Worm (Caenorhabditis elegans) whole organism, L4/young adult: ENCODE results near the gene trp-2.

Source experiments
- W03F9.2 ChIP-seq: fragments of 150-350 bp; optimal IDR thresholded peaks from 2 replicates; lab custom pipeline; 2014; ENCODE audit warnings: missing biosample characterization, missing genetic modification characterization
- dao-5 ChIP-seq: sonication (generic microtip); optimal IDR thresholded peaks from 2 replicates; lab custom pipeline; 2016; ENCODE audit warnings: missing genotype, missing genetic modification characterization, moderate library complexity, missing compliant biosample characterization
- him-1 ChIP-seq: sonication (generic microtip); optimal IDR thresholded peaks from 2 replicates; lab custom pipeline; 2016; ENCODE audit warnings: missing genotype, missing genetic modification reagents, missing genetic modification characterization, missing compliant biosample characterization

DNA sequence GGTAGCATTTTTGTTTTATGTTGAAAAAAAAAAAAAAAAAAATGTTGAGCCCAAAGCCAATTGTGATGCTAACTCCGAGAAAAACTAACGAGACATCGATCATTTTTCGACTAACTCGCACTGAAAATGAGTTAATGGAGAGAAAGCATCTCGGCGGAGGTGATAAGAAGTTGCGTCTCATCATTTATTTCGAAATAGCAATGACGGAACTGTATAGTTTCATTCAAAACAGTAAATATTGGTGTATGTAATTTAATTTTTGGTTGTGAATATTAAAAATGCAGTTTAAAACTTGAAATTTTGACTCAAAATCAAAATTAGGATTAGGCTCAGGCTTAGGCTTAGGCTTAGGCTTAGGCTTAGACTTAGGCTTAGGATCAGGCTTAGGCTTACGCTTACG lies 34.6 kb downstream of the trp-2 start, which contains the start of gene clc-25:
- TF ChIP-seq him-1 (tag; lab: Kevin White, UChicago) (no peak), W03F9.2 (no peak), dao-5 (tag; lab: Kevin White, UChicago) (no peak)
